Fruit fly (Drosophila melanogaster) whole organism, prepupa: Measurements from ENCODE around the gene eIF1.

Experiments used
- CG10669 ChIP-seq: fragments of 200-800 bp; sonication (Bioruptor generic); optimal IDR thresholded peaks from 3 replicates; lab custom pipeline; 2018; ENCODE audit warnings: missing biosample characterization, mild to moderate bottlenecking, missing genetic modification characterization, moderate library complexity
- CG11294 ChIP-seq: fragments of 200-800 bp; sonication (Bioruptor generic); IDR thresholded peaks from 2 replicates; pipeline ENCODE4 v1.3.6; 2022; ENCODE audit warnings: missing biosample characterization, missing genetic modification characterization
- CG3919 ChIP-seq: fragments of 200-800 bp; sonication (Bioruptor generic); optimal IDR thresholded peaks from 3 replicates; lab custom pipeline; 2016; ENCODE audit warnings: missing biosample characterization, missing genetic modification characterization
- CG6163 ChIP-seq: fragments of 200-800 bp; sonication (Bioruptor generic); IDR thresholded peaks from 3 replicates; pipeline ENCODE4 v1.3.6; 2022; ENCODE audit warnings: missing biosample characterization, missing genetic modification characterization
- CG9139 ChIP-seq: fragments of 200-800 bp; sonication (Bioruptor generic); optimal IDR thresholded peaks from 3 replicates; lab custom pipeline; 2017; ENCODE audit warnings: missing biosample characterization, mild to moderate bottlenecking, missing genetic modification characterization
- Ets96B ChIP-seq: fragments of 200-800 bp; optimal IDR thresholded peaks from 2 replicates; lab custom pipeline; 2019; ENCODE audit warnings: missing biosample characterization, mild to moderate bottlenecking, missing genetic modification characterization, moderate library complexity
- Gug ChIP-seq: fragments of 200-800 bp; sonication (Bioruptor generic); IDR thresholded peaks from 2 replicates; pipeline ENCODE4 v1.3.6; 2022; ENCODE audit warnings: missing biosample characterization, missing genetic modification characterization
- Hr38 ChIP-seq: sonication (Bioruptor generic); optimal IDR thresholded peaks from 2 replicates; lab custom pipeline; 2016; ENCODE audit warnings: missing biosample characterization, missing genetic modification characterization
- Hr4 ChIP-seq: fragments of 200-800 bp; sonication (Bioruptor generic); optimal IDR thresholded peaks from 3 replicates; lab custom pipeline; 2016; ENCODE audit warnings: missing biosample characterization, missing genetic modification characterization
- spab ChIP-seq: fragments of 200-800 bp; sonication (Bioruptor generic); optimal IDR thresholded peaks from 2 replicates; lab custom pipeline; 2017; ENCODE audit warnings: missing biosample characterization, mild to moderate bottlenecking, missing genetic modification characterization, missing genetic modification reagents
- vri ChIP-seq: fragments of 200-800 bp; sonication (Bioruptor generic); optimal IDR thresholded peaks from 3 replicates; lab custom pipeline; 2016; ENCODE audit warnings: missing biosample characterization, mild to moderate bottlenecking, missing genetic modification characterization

dm6 chr3L:3257690-3258089 lies 34.5 kb downstream of the eIF1 start, which contains the start of gene ckd:
- TF ChIP-seq CG6163 (GFP tag; lab: Robert Waterston, UW) (no peak), vri (no peak), CG9139 (GFP tag; lab: Kevin White, UChicago) (no peak), CG3919 (GFP tag; lab: Kevin White, UChicago) (no peak), Ets96B (no peak), spab (no peak), CG11294 (GFP tag; lab: Robert Waterston, UW) (no peak), Gug (GFP tag; lab: Robert Waterston, UW) (no peak), Hr38 (no peak), Hr4 (no peak), CG10669 (GFP tag; lab: Kevin White, UChicago) (no peak)
